Fruit fly (Drosophila melanogaster): Measurements from ENCODE around the gene CG13012.

Gene CG13012

DNA sequence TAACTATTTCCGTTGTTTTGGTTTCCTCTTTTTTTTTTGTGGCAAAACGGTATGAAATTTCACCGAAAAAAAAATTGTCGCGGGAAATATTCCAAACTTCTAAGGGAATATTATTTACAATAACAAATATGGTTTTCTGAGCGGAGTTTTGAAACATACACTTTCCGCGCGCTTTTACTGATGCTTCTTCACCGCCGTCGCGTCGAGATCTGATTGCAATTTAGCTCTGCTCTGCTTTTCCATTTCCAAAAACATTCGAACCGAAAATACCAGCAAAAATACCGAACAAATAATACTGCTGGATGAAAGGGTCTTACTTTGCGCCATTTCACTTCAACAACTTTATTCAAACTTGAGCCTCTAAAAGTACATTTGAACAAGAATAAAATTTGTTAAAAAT, 18.4 kb upstream of the CG13012 start, which contains the start of gene Septin4:
Gene Septin4, minus strand, starts transcription at position 215 of the 400 bp plus-strand sequence.
- TF ChIP-seq CG17801 (GFP tag; optimal IDR thresholded peaks at IDR 0.05; ENCODE audit: partially characterized antibody): no peak

DNA sequence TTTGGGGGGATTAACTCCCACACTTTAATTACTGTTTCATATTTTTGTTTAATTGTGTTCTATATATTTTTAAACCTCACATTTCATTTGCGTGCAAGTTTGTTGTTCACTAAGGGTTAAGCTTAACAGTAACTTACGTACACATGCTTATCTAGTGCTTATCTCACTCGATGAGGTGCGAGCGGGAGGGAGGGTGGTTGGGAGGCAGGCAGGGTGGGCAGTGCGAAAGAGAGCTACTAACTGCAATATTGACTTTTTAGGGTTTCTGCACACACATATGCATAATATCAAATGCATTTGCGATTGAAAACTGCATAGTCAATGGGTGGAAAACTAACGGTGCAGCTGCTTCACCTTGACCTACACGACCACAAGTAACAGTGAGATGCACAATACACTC, 17.9 kb upstream of the CG13012 start:
- TF ChIP-seq CG17801 (GFP tag; optimal IDR thresholded peaks at IDR 0.05; ENCODE audit: partially characterized antibody): no peak

DNA sequence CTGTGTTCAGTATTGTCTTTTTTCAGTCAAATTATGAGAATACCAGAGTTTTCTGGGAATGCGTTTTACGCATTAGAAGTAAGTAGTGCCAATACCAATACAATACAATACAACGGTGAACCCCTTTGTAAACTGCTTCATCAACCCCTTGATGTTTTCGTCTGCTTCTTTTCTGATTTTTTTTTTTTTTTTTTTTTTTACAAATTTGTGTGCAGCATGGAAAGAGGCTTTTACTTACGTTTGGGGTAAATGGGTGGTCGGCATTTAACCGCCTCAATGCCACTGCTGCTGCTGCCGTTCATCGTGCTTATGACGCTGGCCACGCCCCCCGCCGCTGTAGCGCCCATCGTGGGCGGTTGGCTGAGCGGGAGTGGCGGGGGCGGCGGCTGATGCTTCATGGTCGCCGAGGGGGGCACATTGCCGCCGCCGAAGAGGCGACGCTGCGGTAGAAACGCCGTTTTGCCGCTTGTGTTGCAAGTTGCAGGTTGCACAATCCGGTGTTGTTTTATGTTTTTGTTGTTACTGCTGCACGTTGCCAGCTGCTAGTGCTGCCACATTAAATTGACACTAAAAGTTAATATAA, 17.3 kb upstream of the CG13012 start:
- no peak for TF ChIP-seq CG17801 (GFP tag; optimal IDR thresholded peaks at IDR 0.05; ENCODE audit: partially characterized antibody)

DNA sequence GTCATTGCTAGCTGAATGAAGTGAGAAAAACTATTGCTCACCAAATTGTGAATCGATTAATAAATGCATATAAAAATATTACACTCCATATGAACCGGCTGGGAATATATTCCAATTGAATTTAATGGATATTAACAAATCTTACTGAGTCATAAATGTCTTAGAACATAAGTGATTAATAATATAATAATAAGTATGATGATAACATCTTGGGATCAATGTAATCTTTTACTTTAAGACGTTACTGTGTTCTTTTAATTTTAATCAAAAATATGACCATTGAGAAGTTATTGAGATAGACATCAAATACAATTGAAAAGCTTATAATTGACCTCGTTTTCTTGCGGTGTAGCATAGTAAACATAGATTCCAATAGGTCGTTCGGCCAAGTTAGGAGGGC, 15.8 kb upstream of the CG13012 start:
- TF ChIP-seq CG17801 (GFP tag; optimal IDR thresholded peaks at IDR 0.05; ENCODE audit: partially characterized antibody): no peak

DNA sequence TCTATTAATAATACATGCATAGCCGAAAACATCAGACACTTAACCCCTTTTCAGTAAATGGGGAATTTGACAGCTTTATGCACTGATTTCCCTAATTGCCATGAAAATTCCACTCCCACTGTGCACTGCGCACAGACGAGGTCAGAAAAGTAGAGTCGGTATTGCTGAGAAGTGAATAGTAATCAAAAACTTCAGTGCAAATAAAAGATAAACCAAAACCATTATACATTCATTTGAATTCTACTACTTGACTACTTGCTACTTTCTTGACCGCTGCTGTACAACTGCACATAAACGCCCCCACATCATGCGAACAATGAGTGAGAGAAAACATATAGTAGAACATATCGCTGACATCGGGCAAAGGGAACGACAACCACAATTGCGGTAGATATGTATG, 14.9 kb upstream of the CG13012 start:
- peak; percentile 49 for TF ChIP-seq CG17801 (GFP tag; optimal IDR thresholded peaks at IDR 0.05; ENCODE audit: partially characterized antibody)

DNA sequence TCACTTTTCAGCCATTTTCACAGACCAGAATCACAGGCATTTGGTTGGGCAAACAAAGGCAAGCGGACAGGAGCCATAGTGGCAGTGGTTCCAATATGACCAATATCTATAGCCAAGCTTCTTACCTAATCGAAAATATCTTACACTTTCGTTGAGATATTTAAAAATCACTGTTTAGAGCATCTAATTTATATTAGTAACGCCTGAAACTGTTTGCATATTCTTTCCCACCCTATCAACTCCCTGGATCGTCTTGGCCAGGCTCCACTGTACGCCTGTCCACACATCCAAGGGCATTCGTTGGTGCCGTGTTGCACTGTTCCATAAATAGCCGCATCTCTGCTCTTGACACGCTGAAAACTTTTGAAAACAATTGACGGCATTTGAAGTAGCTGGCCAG, 13.9 kb upstream of the CG13012 start:
- no peak for TF ChIP-seq CG17801 (GFP tag; optimal IDR thresholded peaks at IDR 0.05; ENCODE audit: partially characterized antibody)

DNA sequence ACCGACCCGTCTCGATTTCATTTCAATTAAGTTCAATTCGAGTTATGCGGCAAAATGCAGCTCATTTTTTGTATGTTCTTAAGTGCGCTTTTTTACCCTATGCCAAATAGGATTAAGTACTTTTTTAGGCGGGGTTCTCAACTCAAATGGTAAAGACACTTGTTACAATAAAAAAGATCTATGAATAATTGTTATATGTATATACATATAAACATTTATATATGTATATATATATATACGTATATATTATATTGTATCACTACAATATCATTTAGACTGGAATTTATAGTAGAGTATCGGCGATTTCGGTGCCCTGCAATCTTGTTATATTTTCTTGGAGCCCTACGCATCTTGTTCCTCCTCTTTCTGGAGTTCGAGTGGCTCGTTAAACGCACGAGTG, 13.4 kb upstream of the CG13012 start:
- TF ChIP-seq CG17801 (GFP tag; optimal IDR thresholded peaks at IDR 0.05; ENCODE audit: partially characterized antibody): no peak

DNA sequence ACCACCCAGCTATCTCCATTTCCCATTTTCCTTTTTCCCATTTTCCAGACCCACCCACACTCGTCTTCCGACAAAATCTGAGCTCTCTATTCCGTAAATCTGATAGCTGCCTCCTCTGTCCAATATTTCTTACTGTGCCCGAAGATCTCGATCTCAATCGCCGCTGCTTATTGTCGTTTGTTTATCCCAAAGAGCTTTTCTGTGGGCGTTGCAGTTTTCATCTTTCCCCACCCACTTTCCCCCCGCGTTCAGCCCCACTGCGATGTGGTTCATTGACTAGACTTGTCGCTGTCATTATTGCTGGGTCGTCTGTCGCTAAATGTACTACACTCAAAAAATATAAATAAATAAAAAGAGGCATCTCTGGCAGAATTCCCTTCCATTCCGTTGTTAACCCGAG, 12.8 kb upstream of the CG13012 start:
- no peak for TF ChIP-seq CG17801 (GFP tag; optimal IDR thresholded peaks at IDR 0.05; ENCODE audit: partially characterized antibody)

DNA sequence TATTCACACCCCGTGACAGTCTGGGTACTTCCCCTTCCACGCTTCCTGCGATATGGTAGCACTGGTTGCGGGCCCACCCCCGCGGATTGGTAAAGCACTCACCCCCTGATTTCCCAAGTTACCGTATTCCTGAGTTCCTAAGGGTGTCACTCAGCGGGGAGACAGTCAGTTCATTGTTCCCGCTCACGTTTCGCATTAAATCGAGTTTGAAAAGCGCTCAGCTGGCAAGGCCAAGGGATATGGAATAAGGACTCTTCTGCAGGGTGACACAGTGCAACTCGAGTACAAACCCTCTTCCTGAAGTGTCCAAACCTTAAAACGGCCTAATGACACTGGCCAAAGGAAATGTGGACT, 11.5 kb upstream of the CG13012 start:
- no peak for TF ChIP-seq CG17801 (GFP tag; optimal IDR thresholded peaks at IDR 0.05; ENCODE audit: partially characterized antibody)

DNA sequence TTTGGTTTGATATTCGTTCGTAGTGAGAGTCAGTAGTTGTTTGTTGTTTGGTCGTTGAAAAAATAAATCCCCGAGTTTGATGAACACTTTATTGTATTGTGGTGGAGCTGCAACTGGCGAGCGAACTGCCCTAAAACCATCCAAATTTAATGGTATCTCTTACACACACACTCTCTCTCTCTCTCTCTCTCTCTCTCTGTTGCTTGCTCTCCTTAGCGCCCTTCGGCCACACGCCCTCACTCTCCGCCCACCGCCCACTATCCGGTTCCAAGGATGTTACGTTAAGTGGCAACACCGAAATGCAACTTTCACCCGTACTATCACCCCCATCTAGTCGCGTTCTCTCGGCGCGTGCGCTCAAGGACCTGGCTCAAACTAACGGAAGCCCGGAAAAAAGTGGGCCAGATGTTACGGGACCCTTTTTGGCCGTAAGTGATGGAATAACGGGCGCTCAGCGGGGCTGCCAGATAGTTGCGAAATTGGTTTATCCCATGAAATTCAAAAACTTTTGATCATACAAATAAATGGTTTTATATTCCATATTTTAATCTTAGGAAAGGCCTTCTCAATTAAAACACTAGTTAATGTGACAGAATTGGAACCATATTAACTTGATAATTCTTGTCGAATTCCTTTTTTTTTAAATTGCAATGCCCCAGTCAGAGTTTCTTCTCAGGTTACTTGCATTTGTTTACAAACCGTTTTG, 11.0 kb upstream of the CG13012 start:
- TF ChIP-seq CG17801 (GFP tag; optimal IDR thresholded peaks at IDR 0.05; ENCODE audit: partially characterized antibody): no peak

dm6 chrX:16683765-16684164, 7.2 kb upstream of the CG13012 start, which contains the start of gene Axs:
Gene Axs (minus strand): TSS chrX:16683895.
- no peak for TF ChIP-seq CG17801 (GFP tag; optimal IDR thresholded peaks at IDR 0.05; ENCODE audit: partially characterized antibody)

dm6 chrX:16678845-16679347, 2.3 kb upstream of the CG13012 start, which contains the start of the genes CG13010 and sing:
Gene CG13010 (minus strand): TSS chrX:16678945.
Gene sing (plus strand): TSS chrX:16679297.
- no peak for TF ChIP-seq CG17801 (GFP tag; optimal IDR thresholded peaks at IDR 0.05; ENCODE audit: partially characterized antibody)

dm6 chrX:16677163-16677562, 610 bp upstream of the CG13012 start:
- TF ChIP-seq CG17801 (GFP tag; optimal IDR thresholded peaks at IDR 0.05; ENCODE audit: partially characterized antibody): no peak

- TF ChIP-seq CG17801 (GFP tag; optimal IDR thresholded peaks at IDR 0.05; ENCODE audit: partially characterized antibody): no peak
These were observed 2.0 kb downstream of the CG13012 start for dm6 chrX:16674538-16674937.

DNA sequence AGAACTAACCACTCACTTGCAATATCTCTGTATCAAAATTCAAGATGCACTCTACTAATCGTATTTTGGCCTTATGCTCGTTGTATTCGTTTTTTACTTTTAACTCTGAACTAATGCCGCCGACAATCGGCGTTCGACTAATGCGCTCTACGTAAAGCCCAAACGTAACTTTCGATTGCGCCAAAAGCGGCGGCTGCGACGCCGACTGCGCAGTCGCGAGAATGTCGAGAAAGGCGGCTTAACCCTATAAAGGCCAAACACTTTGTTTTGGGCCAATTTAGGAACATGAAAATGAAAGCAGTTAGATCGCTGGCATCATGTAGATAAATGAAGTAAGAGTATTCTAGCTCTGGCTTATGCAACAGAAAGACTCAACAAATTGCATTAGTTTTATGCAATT, 3.6 kb downstream of the CG13012 start:
- TF ChIP-seq CG17801 (GFP tag; optimal IDR thresholded peaks at IDR 0.05; ENCODE audit: partially characterized antibody): no peak

dm6 chrX:16670691-16671481, 5.7 kb downstream of the CG13012 start:
- no peak for TF ChIP-seq CG17801 (GFP tag; optimal IDR thresholded peaks at IDR 0.05; ENCODE audit: partially characterized antibody)

All from ovary, adult (tissue).